Worm (Caenorhabditis elegans): ENCODE measurements around the gene C07A9.12.

- TF ChIP-seq lsy-2 (tag; optimal IDR thresholded peaks at IDR 0.05), result no peak
- TF ChIP-seq mdl-1 (tag; optimal IDR thresholded peaks at IDR 0.05), result no peak
- no peak for TF ChIP-seq elt-3 (tag; optimal IDR thresholded peaks at IDR 0.05)
- TF ChIP-seq nhr-71 (tag; optimal IDR thresholded peaks at IDR 0.05), result peak; percentile 8
- TF ChIP-seq lin-13 (GFP tag; optimal IDR thresholded peaks at IDR 0.05), result no peak
- TF ChIP-seq lin-35 (GFP tag; optimal IDR thresholded peaks at IDR 0.05), result peak in 1 of 2 experiments; percentile 26
- TF ChIP-seq aha-1 (tag; optimal IDR thresholded peaks at IDR 0.05), result no peak
- TF ChIP-seq snu-23 (GFP tag; optimal IDR thresholded peaks at IDR 0.05), result no peak
- TF ChIP-seq nhr-12 (tag; optimal IDR thresholded peaks at IDR 0.05), result no peak
- TF ChIP-seq zag-1 (tag; optimal IDR thresholded peaks at IDR 0.05), result no peak
- no peak for TF ChIP-seq dsc-1 (tag; optimal IDR thresholded peaks at IDR 0.05)
Measured at ce11 chrIII:9721991-9722390, 5.3 kb downstream of the C07A9.12 start.
